Worm (Caenorhabditis elegans) whole organism, L4 larva: ENCODE results near the gene unc-50.
"Not testable (repeated sequence)": the region's sequence is repeated elsewhere in the genome, so short reads cannot be mapped to it uniquely, and the experiment has no call there.

Experiments used
- F37D6.2 ChIP-seq: sonication (generic microtip); optimal IDR thresholded peaks from 2 replicates; lab custom pipeline; 2016; ENCODE audit warnings: mild to moderate bottlenecking, missing genetic modification characterization, missing compliant biosample characterization
- F49E8.2 ChIP-seq: sonication (generic microtip); optimal IDR thresholded peaks from 2 replicates; lab custom pipeline; 2016; ENCODE audit warnings: missing compliant biosample characterization, mild to moderate bottlenecking, missing genetic modification characterization, borderline replicate concordance
- Y75B8A.6 ChIP-seq: fragments of 200-800 bp; sonication (Bioruptor generic); IDR thresholded peaks from 2 replicates; pipeline ENCODE4 v1.3.6; 2022; ENCODE audit warnings: missing genetic modification reagents, missing genetic modification characterization, missing compliant biosample characterization
- ZK546.5 ChIP-seq, 2 experiments: sonication (generic microtip); optimal IDR thresholded peaks; 2 replicates each; lab custom pipeline; 2017; ENCODE audit warnings: missing biosample characterization in 2 of 2, missing genetic modification characterization in 2 of 2
- ces-1 ChIP-seq: fragments of 150-350 bp; sonication (generic microtip); optimal IDR thresholded peaks from 4 replicates; lab custom pipeline; 2014; ENCODE audit warnings: missing biosample characterization, missing genetic modification reagents, missing genetic modification characterization
- dpl-1 ChIP-seq: fragments of 150-350 bp; optimal IDR thresholded peaks from 2 replicates; lab custom pipeline; 2014; ENCODE audit warnings: missing biosample characterization, missing genetic modification reagents, missing genetic modification characterization
- egl-27 ChIP-seq: sonication (generic microtip); optimal IDR thresholded peaks from 3 replicates; lab custom pipeline; 2017; ENCODE audit warnings: missing biosample characterization, missing genetic modification reagents, missing genetic modification characterization
- fkh-10 ChIP-seq: fragments of 150-350 bp; optimal IDR thresholded peaks from 2 replicates; lab custom pipeline; 2014; ENCODE audit warnings: missing biosample characterization, missing genetic modification reagents, missing genetic modification characterization
- lin-39 ChIP-seq: fragments of 150-350 bp; optimal IDR thresholded peaks from 2 replicates; lab custom pipeline; 2014; ENCODE audit warnings: missing biosample characterization, missing genetic modification reagents, missing genetic modification characterization
- nhr-25 ChIP-seq: sonication (generic microtip); optimal IDR thresholded peaks from 2 replicates; lab custom pipeline; 2017; ENCODE audit warnings: missing genetic modification characterization, mild to moderate bottlenecking, missing compliant biosample characterization, antibody characterized with exemption, moderate library complexity, borderline replicate concordance; ENCODE audit not compliant: insufficient read depth
- nhr-77 ChIP-seq: fragments of 150-350 bp; optimal IDR thresholded peaks from 2 replicates; lab custom pipeline; 2014; ENCODE audit warnings: missing biosample characterization, missing genetic modification characterization
- tag-97 ChIP-seq: fragments of 200-800 bp; sonication (Bioruptor generic); IDR thresholded peaks from 2 replicates; pipeline ENCODE4 v1.3.6; 2022; ENCODE audit warnings: missing genetic modification characterization, missing compliant biosample characterization
- zag-1 ChIP-seq: fragments of 150-350 bp; optimal IDR thresholded peaks from 2 replicates; lab custom pipeline; 2014; ENCODE audit warnings: missing biosample characterization, missing genetic modification characterization
- ztf-7 ChIP-seq: fragments of 150-350 bp; optimal IDR thresholded peaks from 2 replicates; lab custom pipeline; 2014; ENCODE audit warnings: missing biosample characterization, missing genetic modification characterization

DNA sequence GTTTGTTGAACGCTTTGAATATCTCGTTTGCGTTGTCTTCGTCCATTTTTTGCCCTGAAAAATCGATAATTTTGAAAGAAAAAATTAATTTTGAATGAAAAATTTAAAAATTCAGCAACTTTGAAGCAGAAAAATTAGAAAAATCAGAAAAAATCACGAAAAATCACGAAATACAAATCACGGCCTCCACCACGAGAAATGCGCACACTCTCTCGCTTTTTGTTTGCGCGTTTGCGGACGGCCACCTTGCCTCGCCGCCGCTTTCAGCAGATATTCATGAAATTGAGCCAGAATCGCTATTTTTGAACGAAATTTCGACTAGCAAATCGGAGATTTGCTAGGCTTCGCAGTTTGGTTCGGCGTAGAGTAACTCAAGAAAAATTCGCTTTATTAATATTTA is 51.1 kb downstream of the unc-50 start, which contains the start of gene inpp-4B:
- not testable (repeated sequence) for TF ChIP-seq Y75B8A.6 (GFP tag; lab: Robert Waterston, UW); fkh-10; ZK546.5 (tag; optimal IDR thresholded peaks at IDR 0.05; lab: Kevin White, UChicago); F49E8.2 (tag; lab: Kevin White, UChicago); nhr-77 (tag; lab: Kevin White, UChicago); lin-39 (tag; lab: Kevin White, UChicago); zag-1 (tag; lab: Kevin White, UChicago); nhr-25 (tag; lab: Kevin White, UChicago); dpl-1; tag-97; ces-1 (GFP tag; lab: Kevin White, UChicago); ztf-7 (tag; lab: Kevin White, UChicago); egl-27 (tag; lab: Kevin White, UChicago); F37D6.2 (tag; lab: Kevin White, UChicago)
